Worm (Caenorhabditis elegans) whole organism, midembryonic: ENCODE results near the gene glit-1.

Experiments
- T22C8.4 ChIP-seq: fragments of 200-800 bp; sonication (Bioruptor generic); IDR thresholded peaks from 2 replicates; pipeline ENCODE4 v1.3.6; 2022; ENCODE audit warnings: missing genetic modification characterization, missing compliant biosample characterization
- cog-1 ChIP-seq: sonication (generic microtip); optimal IDR thresholded peaks from 2 replicates; lab custom pipeline; 2016; ENCODE audit warnings: missing genetic modification characterization, missing compliant biosample characterization
- flt-1 ChIP-seq: fragments of 200-800 bp; sonication (Bioruptor generic); IDR thresholded peaks from 2 replicates; pipeline ENCODE4 v1.3.6; 2022; ENCODE audit warnings: missing genetic modification characterization, missing compliant biosample characterization
- klf-2 ChIP-seq: fragments of 200-800 bp; sonication (Bioruptor generic); conservative IDR thresholded peaks from 2 replicates; pipeline ENCODE4 v1.3.6; 2022; ENCODE audit warnings: missing genetic modification reagents, missing genetic modification characterization, missing compliant biosample characterization
- med-1 ChIP-seq: sonication (generic microtip); optimal IDR thresholded peaks from 2 replicates; lab custom pipeline; 2017; ENCODE audit warnings: missing genetic modification characterization, mild to moderate bottlenecking, missing compliant biosample characterization, antibody characterized with exemption, missing genetic modification reagents; ENCODE audit not compliant: insufficient read depth
- ref-1 ChIP-seq: fragments of 200-800 bp; sonication (Bioruptor generic); conservative IDR thresholded peaks from 2 replicates; pipeline ENCODE4 v1.3.6; 2022; ENCODE audit warnings: missing genetic modification reagents, missing genetic modification characterization, missing compliant biosample characterization
- tab-1 ChIP-seq: fragments of 200-800 bp; sonication (Bioruptor generic); IDR thresholded peaks from 2 replicates; pipeline ENCODE4 v1.3.6; 2022; ENCODE audit warnings: missing genetic modification characterization, missing compliant biosample characterization
- ztf-23 ChIP-seq: fragments of 200-800 bp; sonication (Bioruptor generic); IDR thresholded peaks from 2 replicates; pipeline ENCODE4 v1.3.6; 2022; ENCODE audit warnings: missing genetic modification reagents, missing genetic modification characterization, missing compliant biosample characterization
- ztf-29 ChIP-seq: fragments of 200-800 bp; sonication (Bioruptor generic); IDR thresholded peaks from 2 replicates; pipeline ENCODE4 v1.3.6; 2022; ENCODE audit warnings: missing genetic modification reagents, missing genetic modification characterization, missing compliant biosample characterization

Gene glit-1

DNA sequence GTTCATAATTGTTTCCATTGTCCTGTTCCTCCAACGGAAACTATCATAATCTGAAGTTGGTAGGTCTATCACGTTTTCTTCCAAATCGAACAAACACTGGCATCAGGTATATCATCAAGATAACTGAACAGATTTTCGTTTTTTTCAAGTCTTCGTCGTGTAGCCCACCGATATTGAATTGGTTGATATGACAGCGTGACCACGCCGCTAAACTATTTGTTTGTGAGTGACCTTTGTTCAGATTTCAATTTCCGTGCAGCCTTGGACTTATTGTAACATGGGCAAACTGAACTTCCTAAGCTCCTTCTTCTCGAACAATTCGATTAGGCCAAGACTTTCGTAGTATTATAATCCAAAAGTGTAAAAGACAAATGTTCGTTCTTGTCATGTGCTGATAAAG is 26.5 kb upstream of the glit-1 start:
- no peak for TF ChIP-seq klf-2 (GFP tag; lab: Robert Waterston, UW)
- TF ChIP-seq med-1 (GFP tag; lab: Kevin White, UChicago): no peak
- no peak for TF ChIP-seq ztf-23 (GFP tag; lab: Robert Waterston, UW)
- TF ChIP-seq tab-1 (GFP tag; lab: Robert Waterston, UW): no peak
- no peak for TF ChIP-seq flt-1
- no peak for TF ChIP-seq cog-1
- TF ChIP-seq ztf-29 (GFP tag; lab: Robert Waterston, UW): no peak
- TF ChIP-seq T22C8.4 (GFP tag; lab: Robert Waterston, UW): no peak
- no peak for TF ChIP-seq ref-1 (GFP tag; lab: Robert Waterston, UW)

ce11 chrX:4691148-4691773 is 20.8 kb upstream of the glit-1 start, which contains the start of gene K02G10.5:
K02G10.5 (minus strand) TSS chrX:4691198.
- TF ChIP-seq klf-2 (GFP tag; lab: Robert Waterston, UW) (no peak), ztf-29 (GFP tag; lab: Robert Waterston, UW) (no peak), tab-1 (GFP tag; lab: Robert Waterston, UW) (no peak), cog-1 (no peak), med-1 (GFP tag; lab: Kevin White, UChicago) (no peak), T22C8.4 (GFP tag; lab: Robert Waterston, UW) (no peak)

- TF ChIP-seq ztf-23 (GFP tag; lab: Robert Waterston, UW): no peak
- TF ChIP-seq ztf-29 (GFP tag; lab: Robert Waterston, UW): no peak
- no peak for TF ChIP-seq T22C8.4 (GFP tag; lab: Robert Waterston, UW)
Observed at ce11 chrX:4694611-4695370, 17.3 kb upstream of the glit-1 start.

DNA sequence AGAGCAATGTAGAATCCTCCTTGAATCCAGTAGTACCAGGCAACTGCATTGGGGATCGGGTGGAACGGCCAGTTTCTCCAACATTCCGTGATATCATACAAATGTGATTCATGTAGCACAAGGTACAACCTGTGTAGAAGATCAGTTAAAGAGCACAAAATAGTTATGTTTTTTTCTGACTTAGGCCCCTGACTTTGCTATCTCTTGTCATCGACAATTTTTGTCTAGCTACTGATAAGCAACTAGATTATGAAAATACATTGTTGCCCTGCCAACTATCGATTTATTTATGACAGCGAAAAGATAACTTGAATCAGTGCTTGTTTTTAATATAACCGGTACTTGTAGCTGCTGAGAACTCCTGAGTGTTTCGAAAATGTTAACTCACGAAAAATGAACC is 13.8 kb upstream of the glit-1 start:
- TF ChIP-seq klf-2 (GFP tag; lab: Robert Waterston, UW) (no peak), ztf-29 (GFP tag; lab: Robert Waterston, UW) (no peak), ref-1 (GFP tag; lab: Robert Waterston, UW) (no peak), T22C8.4 (GFP tag; lab: Robert Waterston, UW) (no peak), cog-1 (no peak), med-1 (GFP tag; lab: Kevin White, UChicago) (no peak), tab-1 (GFP tag; lab: Robert Waterston, UW) (no peak), ztf-23 (GFP tag; lab: Robert Waterston, UW) (no peak), flt-1 (no peak)

ce11 chrX:4699411-4700050 is 12.5 kb upstream of the glit-1 start, which contains the start of gene hyl-2:
hyl-2 (minus strand) TSS chrX:4699461.
- TF ChIP-seq tab-1 (GFP tag; lab: Robert Waterston, UW) (no peak), ztf-23 (GFP tag; lab: Robert Waterston, UW) (0 out of 2 replicates have a peak, but pooled peaks have one; percentile 31), T22C8.4 (GFP tag; lab: Robert Waterston, UW) (no peak)

DNA sequence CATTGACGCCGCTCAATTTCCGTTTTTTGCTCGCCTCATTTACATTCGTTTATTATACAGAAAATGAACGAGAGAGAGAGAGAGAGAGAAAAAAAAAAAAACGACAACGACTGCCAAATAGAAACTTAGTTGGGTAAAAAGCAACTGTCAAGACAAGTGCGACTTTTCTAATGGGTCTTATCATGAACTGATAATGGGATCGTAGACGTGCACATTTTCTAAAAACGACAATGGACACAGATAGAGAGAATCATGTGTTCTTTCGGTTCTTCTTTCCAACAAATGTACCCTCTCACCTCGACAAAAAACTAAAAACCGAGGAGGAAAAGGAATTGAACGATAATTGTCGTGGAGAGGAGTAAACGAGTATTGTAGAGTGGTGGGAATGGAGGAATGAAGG is 12.0 kb upstream of the glit-1 start:
- TF ChIP-seq ref-1 (GFP tag; lab: Robert Waterston, UW) (no peak), flt-1 (no peak), T22C8.4 (GFP tag; lab: Robert Waterston, UW) (no peak), ztf-29 (GFP tag; lab: Robert Waterston, UW) (no peak), klf-2 (GFP tag; lab: Robert Waterston, UW) (no peak), tab-1 (GFP tag; lab: Robert Waterston, UW) (no peak), med-1 (GFP tag; lab: Kevin White, UChicago) (no peak), cog-1 (no peak)

ce11 chrX:4704877-4705276 is 7.2 kb upstream of the glit-1 start, which contains the start of gene aqp-8:
aqp-8 (minus strand) TSS chrX:4704977.
- TF ChIP-seq ztf-23 (GFP tag; lab: Robert Waterston, UW) (no peak), flt-1 (no peak), med-1 (GFP tag; lab: Kevin White, UChicago) (no peak)

DNA sequence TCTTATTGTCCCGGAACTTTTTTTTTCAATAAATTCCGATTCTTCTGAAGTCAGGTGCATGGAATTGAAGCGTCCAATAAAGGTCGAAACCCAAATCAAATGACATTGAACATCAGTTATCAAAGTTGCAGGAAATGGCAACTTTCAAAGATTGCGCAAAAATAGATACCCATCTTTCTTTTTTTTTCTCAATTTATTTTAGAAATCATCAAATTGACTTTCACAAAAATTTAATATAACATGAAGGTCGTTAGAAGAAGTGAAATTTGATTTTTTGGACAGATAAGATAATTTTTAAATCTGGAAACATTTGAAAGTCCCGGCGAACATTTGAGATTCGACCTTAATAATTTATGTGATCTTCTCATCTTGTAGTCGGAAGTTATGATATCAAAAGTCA is 6.4 kb upstream of the glit-1 start:
- TF ChIP-seq ref-1 (GFP tag; lab: Robert Waterston, UW) (no peak), klf-2 (GFP tag; lab: Robert Waterston, UW) (no peak), ztf-23 (GFP tag; lab: Robert Waterston, UW) (no peak), tab-1 (GFP tag; lab: Robert Waterston, UW) (no peak), cog-1 (no peak), ztf-29 (GFP tag; lab: Robert Waterston, UW) (no peak), flt-1 (no peak), med-1 (GFP tag; lab: Kevin White, UChicago) (no peak), T22C8.4 (GFP tag; lab: Robert Waterston, UW) (no peak)

- TF ChIP-seq ztf-29 (GFP tag; lab: Robert Waterston, UW) (no peak), cog-1 (peak; percentile 59)
Observed at ce11 chrX:4706755-4707226, 5.3 kb upstream of the glit-1 start, which contains the start of gene dhhc-10. dhhc-10 (plus strand) TSS chrX:4707176.
